Fruit fly (Drosophila melanogaster) whole organism, embryonic: ENCODE measurements around the gene mib1.

Experiments
- Aef1 ChIP-seq: fragments of 200-800 bp; sonication (Bioruptor generic); IDR thresholded peaks from 3 replicates; pipeline ENCODE4 v1.3.6; 2022; ENCODE audit warnings: missing biosample characterization, missing genetic modification characterization
- CG10366 ChIP-seq: fragments of 200-800 bp; sonication (Bioruptor generic); IDR thresholded peaks from 2 replicates; pipeline ENCODE4 v1.3.6; 2022; ENCODE audit warnings: missing biosample characterization, missing genetic modification characterization
- CG12155 ChIP-seq: fragments of 200-800 bp; sonication (Bioruptor generic); optimal IDR thresholded peaks from 3 replicates; lab custom pipeline; 2016; ENCODE audit warnings: missing biosample characterization, missing genetic modification characterization
- CG13287 ChIP-seq: fragments of 200-800 bp; sonication (Bioruptor generic); IDR thresholded peaks from 2 replicates; pipeline ENCODE4 v1.3.6; 2022; ENCODE audit warnings: missing biosample characterization, missing genetic modification characterization; ENCODE audit not compliant: partially characterized antibody
- CG14014 ChIP-seq: fragments of 200-800 bp; sonication (Bioruptor generic); IDR thresholded peaks from 2 replicates; pipeline ENCODE4 v1.3.6; 2022; ENCODE audit warnings: missing biosample characterization, missing genetic modification characterization
- CG16815 ChIP-seq: fragments of 200-800 bp; sonication (Bioruptor generic); optimal IDR thresholded peaks from 3 replicates; lab custom pipeline; 2017; ENCODE audit warnings: missing biosample characterization, mild to moderate bottlenecking, missing genetic modification characterization
- CG17385 ChIP-seq: fragments of 200-800 bp; sonication (Bioruptor generic); optimal IDR thresholded peaks from 3 replicates; lab custom pipeline; 2018; ENCODE audit warnings: missing biosample characterization, mild to moderate bottlenecking, missing genetic modification characterization
- CG18599 ChIP-seq: fragments of 200-800 bp; sonication (Bioruptor generic); optimal IDR thresholded peaks from 3 replicates; lab custom pipeline; 2017; ENCODE audit warnings: missing biosample characterization, missing genetic modification characterization, mild to moderate bottlenecking, moderate library complexity, missing genetic modification reagents
- CG2116 ChIP-seq: fragments of 200-800 bp; sonication (Bioruptor generic); optimal IDR thresholded peaks from 3 replicates; lab custom pipeline; 2018; ENCODE audit warnings: missing biosample characterization, mild to moderate bottlenecking, missing genetic modification characterization
- CG2199 ChIP-seq: fragments of 200-800 bp; sonication (Bioruptor generic); IDR thresholded peaks from 3 replicates; pipeline ENCODE4 v1.3.6; 2022; ENCODE audit warnings: missing biosample characterization, missing genetic modification characterization
- CG2712 ChIP-seq: fragments of 200-800 bp; optimal IDR thresholded peaks from 3 replicates; lab custom pipeline; 2019; ENCODE audit warnings: missing biosample characterization, mild to moderate bottlenecking, missing genetic modification characterization, moderate library complexity
- CG32767 ChIP-seq: fragments of 200-800 bp; sonication (Bioruptor generic); IDR thresholded peaks from 2 replicates; pipeline ENCODE4 v1.3.6; 2022; ENCODE audit warnings: missing biosample characterization, missing genetic modification characterization
- CG33557 ChIP-seq: fragments of 200-800 bp; sonication (Bioruptor generic); optimal IDR thresholded peaks from 2 replicates; lab custom pipeline; 2019; ENCODE audit warnings: missing biosample characterization, mild to moderate bottlenecking, missing genetic modification characterization, moderate library complexity
- CG4328 ChIP-seq: fragments of 200-800 bp; sonication (Bioruptor generic); optimal IDR thresholded peaks from 3 replicates; lab custom pipeline; 2017; ENCODE audit warnings: missing biosample characterization, missing genetic modification reagents, missing genetic modification characterization
- CG4424 ChIP-seq: fragments of 200-800 bp; sonication (Bioruptor generic); optimal IDR thresholded peaks from 3 replicates; lab custom pipeline; 2016; ENCODE audit warnings: missing biosample characterization, missing genetic modification characterization
- CG4617 ChIP-seq: fragments of 200-800 bp; sonication (Bioruptor generic); optimal IDR thresholded peaks from 3 replicates; lab custom pipeline; 2016; ENCODE audit warnings: missing biosample characterization, missing genetic modification characterization, borderline replicate concordance
- CG6683 ChIP-seq: fragments of 200-800 bp; sonication (Bioruptor generic); optimal IDR thresholded peaks from 2 replicates; lab custom pipeline; 2017; ENCODE audit warnings: missing biosample characterization, mild to moderate bottlenecking, missing genetic modification characterization, missing genetic modification reagents
- CG6689 ChIP-seq: fragments of 200-800 bp; sonication (Bioruptor generic); IDR thresholded peaks from 2 replicates; pipeline ENCODE4 v1.3.6; 2022; ENCODE audit warnings: missing biosample characterization, missing genetic modification characterization
- CG7928 ChIP-seq: fragments of 200-800 bp; sonication (Bioruptor generic); optimal IDR thresholded peaks from 2 replicates; lab custom pipeline; 2017; ENCODE audit warnings: missing biosample characterization, mild to moderate bottlenecking, missing genetic modification characterization
- CG7987 ChIP-seq: fragments of 200-800 bp; sonication (Bioruptor generic); optimal IDR thresholded peaks from 2 replicates; lab custom pipeline; 2018; ENCODE audit warnings: missing biosample characterization, mild to moderate bottlenecking, missing genetic modification characterization, moderate library complexity
- CG8924 ChIP-seq: fragments of 200-800 bp; optimal IDR thresholded peaks from 3 replicates; lab custom pipeline; 2019; ENCODE audit warnings: missing biosample characterization, mild to moderate bottlenecking, missing genetic modification characterization, moderate library complexity
- D19B ChIP-seq: fragments of 200-800 bp; sonication (Bioruptor generic); optimal IDR thresholded peaks from 2 replicates; lab custom pipeline; 2017; ENCODE audit warnings: missing biosample characterization, mild to moderate bottlenecking, missing genetic modification characterization
- Dad ChIP-seq: fragments of 200-800 bp; sonication (Bioruptor generic); optimal IDR thresholded peaks from 3 replicates; lab custom pipeline; 2016; ENCODE audit warnings: missing biosample characterization, missing genetic modification characterization
- Dbx ChIP-seq: fragments of 200-800 bp; sonication (Bioruptor generic); IDR thresholded peaks from 3 replicates; pipeline ENCODE4 v1.3.6; 2022; ENCODE audit warnings: missing biosample characterization, missing genetic modification characterization
- Deaf1 ChIP-seq: fragments of 200-800 bp; optimal IDR thresholded peaks from 3 replicates; lab custom pipeline; 2019; ENCODE audit warnings: missing biosample characterization, mild to moderate bottlenecking, missing genetic modification characterization, moderate library complexity
- E2f1 ChIP-seq: fragments of 200-800 bp; sonication (Bioruptor generic); IDR thresholded peaks from 2 replicates; pipeline ENCODE4 v1.3.6; 2022; ENCODE audit warnings: missing biosample characterization, missing genetic modification characterization
- Fer2 ChIP-seq: fragments of 200-800 bp; sonication (Bioruptor generic); optimal IDR thresholded peaks from 2 replicates; lab custom pipeline; 2018; ENCODE audit warnings: missing biosample characterization, mild to moderate bottlenecking, missing genetic modification characterization, moderate library complexity
- H2.0 ChIP-seq: fragments of 200-800 bp; sonication (Bioruptor generic); IDR thresholded peaks from 2 replicates; pipeline ENCODE4 v1.3.6; 2022; ENCODE audit warnings: missing biosample characterization, missing genetic modification characterization
- Hr3 ChIP-seq: fragments of 200-800 bp; sonication (Bioruptor generic); optimal IDR thresholded peaks from 3 replicates; lab custom pipeline; 2016; ENCODE audit warnings: missing biosample characterization, missing genetic modification characterization
- Hr78 ChIP-seq, 2 experiments: fragments of 200-800 bp in 1 of 2; fragments of >200 bp in 1 of 2; sonication (Bioruptor generic) in 1 of 2; optimal IDR thresholded peaks; 2 replicates each; lab custom pipeline; 2017 to 2019; ENCODE audit warnings: missing biosample characterization in 2 of 2, missing genetic modification characterization in 2 of 2, mild to moderate bottlenecking in 1 of 2, moderate library complexity in 1 of 2
- MBD-R2 ChIP-seq: fragments of 200-800 bp; sonication (Bioruptor generic); IDR thresholded peaks from 2 replicates; pipeline ENCODE4 v1.3.6; 2022; ENCODE audit warnings: missing biosample characterization, missing genetic modification characterization
- Mes4 ChIP-seq: fragments of 200-800 bp; sonication (Bioruptor generic); optimal IDR thresholded peaks from 2 replicates; lab custom pipeline; 2016; ENCODE audit warnings: missing biosample characterization, missing genetic modification characterization
- Sry-β ChIP-seq: fragments of 200-800 bp; sonication (Bioruptor generic); optimal IDR thresholded peaks from 2 replicates; lab custom pipeline; 2018; ENCODE audit warnings: missing biosample characterization, mild to moderate bottlenecking, missing genetic modification characterization, moderate library complexity
- Xrp1 ChIP-seq: fragments of 200-800 bp; sonication (Bioruptor generic); IDR thresholded peaks from 2 replicates; pipeline ENCODE4 v1.3.6; 2022; ENCODE audit warnings: missing biosample characterization, missing genetic modification characterization
- btn ChIP-seq: fragments of 200-800 bp; sonication (Bioruptor generic); optimal IDR thresholded peaks from 2 replicates; lab custom pipeline; 2016; ENCODE audit warnings: missing biosample characterization, missing genetic modification characterization
- cg ChIP-seq: fragments of 200-800 bp; sonication (Bioruptor generic); optimal IDR thresholded peaks from 3 replicates; lab custom pipeline; 2019; ENCODE audit warnings: missing biosample characterization, mild to moderate bottlenecking, missing genetic modification characterization, moderate library complexity
- ftz-f1 ChIP-seq: fragments of 200-800 bp; sonication (Bioruptor generic); optimal IDR thresholded peaks from 2 replicates; lab custom pipeline; 2016; ENCODE audit warnings: missing biosample characterization, missing genetic modification characterization
- fu2 ChIP-seq: fragments of 200-800 bp; sonication (Bioruptor generic); optimal IDR thresholded peaks from 2 replicates; lab custom pipeline; 2016; ENCODE audit warnings: missing biosample characterization, missing genetic modification characterization
- gem ChIP-seq: fragments of 200-800 bp; sonication (Bioruptor generic); optimal IDR thresholded peaks from 2 replicates; lab custom pipeline; 2019; ENCODE audit warnings: missing biosample characterization, mild to moderate bottlenecking, missing genetic modification characterization, moderate library complexity
- ham ChIP-seq: fragments of 200-800 bp; sonication (Bioruptor generic); IDR thresholded peaks from 2 replicates; pipeline ENCODE4 v1.3.6; 2022; ENCODE audit warnings: missing biosample characterization, missing genetic modification characterization
- ind ChIP-seq: fragments of 200-800 bp; sonication (Bioruptor generic); optimal IDR thresholded peaks from 3 replicates; lab custom pipeline; 2016; ENCODE audit warnings: missing biosample characterization, missing genetic modification characterization
- lab ChIP-seq: fragments of 200-800 bp; sonication (Bioruptor generic); optimal IDR thresholded peaks from 3 replicates; lab custom pipeline; 2017; ENCODE audit warnings: missing biosample characterization, missing genetic modification characterization, mild to moderate bottlenecking, moderate library complexity, missing genetic modification reagents
- mam ChIP-seq: fragments of 200-800 bp; sonication (Bioruptor generic); optimal IDR thresholded peaks from 3 replicates; lab custom pipeline; 2016; ENCODE audit warnings: missing biosample characterization, missing genetic modification characterization
- nerfin-1 ChIP-seq: fragments of 200-800 bp; sonication (Bioruptor generic); optimal IDR thresholded peaks from 3 replicates; lab custom pipeline; 2019; ENCODE audit warnings: missing biosample characterization, mild to moderate bottlenecking, missing genetic modification characterization, moderate library complexity
- onecut ChIP-seq: fragments of 200-800 bp; sonication (Bioruptor generic); IDR thresholded peaks from 2 replicates; pipeline ENCODE4 v1.3.6; 2022; ENCODE audit warnings: missing biosample characterization, missing genetic modification characterization
- pfk ChIP-seq: fragments of 200-800 bp; sonication (Bioruptor generic); optimal IDR thresholded peaks from 2 replicates; lab custom pipeline; 2018; ENCODE audit warnings: missing biosample characterization, mild to moderate bottlenecking, missing genetic modification characterization, moderate library complexity
- trem ChIP-seq: fragments of 200-800 bp; optimal IDR thresholded peaks from 3 replicates; lab custom pipeline; 2019; ENCODE audit warnings: missing biosample characterization, mild to moderate bottlenecking, missing genetic modification characterization, moderate library complexity
- trh ChIP-seq: fragments of 200-800 bp; sonication (Bioruptor generic); optimal IDR thresholded peaks from 2 replicates; lab custom pipeline; 2016; ENCODE audit warnings: missing biosample characterization, missing genetic modification characterization
- zfh2 ChIP-seq: fragments of 200-800 bp; sonication (Bioruptor generic); optimal IDR thresholded peaks from 2 replicates; lab custom pipeline; 2016; ENCODE audit warnings: missing biosample characterization, missing genetic modification characterization

The mib1 gene

DNA sequence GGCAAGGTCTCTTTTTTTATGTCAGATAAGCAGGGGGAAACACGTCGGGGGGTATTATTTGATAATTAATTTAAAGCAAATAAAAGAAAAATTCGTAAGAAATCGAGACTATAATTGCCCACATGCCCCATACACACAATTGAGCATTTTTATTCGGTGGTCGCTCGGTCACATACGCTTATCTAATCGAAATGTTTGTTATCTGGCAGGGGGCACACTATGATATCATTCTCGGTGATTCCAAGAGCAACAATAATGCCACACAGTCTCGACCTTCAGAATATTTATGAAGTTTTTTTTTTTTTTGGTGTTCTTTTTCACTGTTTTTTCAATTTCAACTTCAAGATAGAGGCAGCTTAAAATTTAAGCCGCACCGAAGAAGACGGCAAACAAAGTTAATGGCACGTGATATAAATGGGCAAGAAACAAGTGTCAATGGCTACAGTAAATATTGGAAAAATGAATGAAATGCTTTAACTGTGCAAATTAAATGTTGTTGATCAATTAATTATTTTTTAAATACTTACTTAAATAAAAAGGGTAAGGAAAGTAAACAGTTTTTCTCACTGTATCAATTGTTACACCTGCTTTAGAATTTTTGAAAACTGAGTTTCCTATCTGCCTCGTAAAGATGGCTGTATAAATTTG lies 12.1 kb downstream of the mib1 start (continued):
- TF ChIP-seq zfh2 (no peak), CG7987 (GFP tag; lab: Kevin White, UChicago) (peak; percentile 70), CG7928 (peak; percentile 3), CG33557 (no peak), trh (no peak), CG8924 (tag; lab: Kevin White, UChicago) (peak; percentile 53), CG10366 (GFP tag; lab: Robert Waterston, UW) (peak; percentile 24; the same call in 1 of the 2 replicates), mam (GFP tag; lab: Kevin White, UChicago) (peak; percentile 3), CG2712 (tag; lab: Kevin White, UChicago) (peak; percentile 54), Sry-β (GFP tag; lab: Kevin White, UChicago) (no peak), CG6683 (GFP tag; lab: Kevin White, UChicago) (peak; percentile 16), CG32767 (GFP tag; lab: Robert Waterston, UW) (0 out of 2 replicates have a peak, but pooled peaks have one; percentile 28), Aef1 (0 out of 3 replicates have a peak, but pooled peaks have one; percentile 26), MBD-R2 (no peak; the same call in 1 of the 2 replicates), Dbx (GFP tag; lab: Robert Waterston, UW) (peak; percentile 39; the same call in 1 of the 3 replicates), onecut (GFP tag; lab: Robert Waterston, UW) (no peak), CG16815 (GFP tag; lab: Kevin White, UChicago) (no peak), nerfin-1 (tag; lab: Kevin White, UChicago) (peak; percentile 10), E2f1 (GFP tag; lab: Robert Waterston, UW) (peak; percentile 55), Hr3 (GFP tag; lab: Kevin White, UChicago) (peak; percentile 12), H2.0 (0 out of 2 replicates have a peak, but pooled peaks have one; percentile 10), ftz-f1 (peak; percentile 58), Deaf1 (tag; lab: Kevin White, UChicago) (no peak), CG14014 (GFP tag; lab: Robert Waterston, UW) (peak; percentile 65), Hr78 (GFP tag; optimal IDR thresholded peaks at IDR 0.05; lab: Kevin White, UChicago) (peak in 1 of 2 experiments; percentile 41), CG18599 (GFP tag; lab: Kevin White, UChicago) (peak; percentile 47), ham (no peak), CG6689 (GFP tag; lab: Robert Waterston, UW) (0 out of 2 replicates have a peak, but pooled peaks have one; percentile 10), Dad (no peak), ind (GFP tag; lab: Kevin White, UChicago) (peak; percentile 26), lab (GFP tag; lab: Kevin White, UChicago) (peak; percentile 80), Xrp1 (peak; percentile 59; the same call in 1 of the 2 replicates), Mes4 (GFP tag; lab: Kevin White, UChicago) (no peak), cg (GFP tag; lab: Kevin White, UChicago) (peak; percentile 14), pfk (peak; percentile 35), CG4617 (no peak), btn (GFP tag; lab: Kevin White, UChicago) (no peak), CG2116 (GFP tag; lab: Kevin White, UChicago) (no peak), CG13287 (peak; percentile 18; the same call in 1 of the 2 replicates), fu2 (peak; percentile 10), CG12155 (peak; percentile 11), D19B (GFP tag; lab: Kevin White, UChicago) (peak; percentile 18), trem (tag; lab: Kevin White, UChicago) (peak; percentile 10), CG2199 (GFP tag; lab: Robert Waterston, UW) (0 out of 3 replicates have a peak, but pooled peaks have one; percentile 24), gem (tag; lab: Kevin White, UChicago) (peak; percentile 74), CG17385 (GFP tag; lab: Kevin White, UChicago) (peak; percentile 56), CG4328 (GFP tag; lab: Kevin White, UChicago) (peak; percentile 20), CG4424 (GFP tag; lab: Kevin White, UChicago) (peak; percentile 12), Fer2 (peak; percentile 3)
